Worm (Caenorhabditis elegans) whole organism, L1 larva: ENCODE results near the gene C52B9.19.

ENCODE experiments used
- F16B12.6 ChIP-seq: fragments of 150-350 bp; optimal IDR thresholded peaks from 2 replicates; lab custom pipeline; 2014; ENCODE audit warnings: missing biosample characterization, missing genetic modification characterization
- aly-2 ChIP-seq: fragments of 150-350 bp; optimal IDR thresholded peaks from 2 replicates; lab custom pipeline; 2014; ENCODE audit warnings: missing biosample characterization, missing genetic modification characterization
- ama-1 ChIP-seq: fragments of 150-350 bp; optimal IDR thresholded peaks from 2 replicates; lab custom pipeline; 2014
- ceh-82 ChIP-seq, 3 experiments: fragments of 150-350 bp in 1 of 3; sonication (generic microtip) in 2 of 3; optimal IDR thresholded peaks; 2 replicates each; lab custom pipeline; 2014 to 2017; ENCODE audit warnings: missing biosample characterization in 3 of 3, missing genetic modification characterization in 3 of 3
- ceh-88 ChIP-seq: fragments of 200-800 bp; sonication (Bioruptor generic); IDR thresholded peaks from 2 replicates; pipeline ENCODE4 v1.3.6; 2022; ENCODE audit warnings: missing genetic modification characterization, missing compliant biosample characterization
- dsc-1 ChIP-seq: sonication (generic microtip); optimal IDR thresholded peaks from 2 replicates; lab custom pipeline; 2016; ENCODE audit warnings: mild to moderate bottlenecking, missing genetic modification characterization, missing compliant biosample characterization
- efl-1 ChIP-seq, 4 experiments: fragments of 150-350 bp; optimal IDR thresholded peaks in 3 of 4; peaks in 1 of 4; 1 replicate in 1 of 4; 2 replicates in 3 of 4; lab custom pipeline; 2014; ENCODE audit warnings: missing biosample characterization in 2 of 4, missing genetic modification characterization in 2 of 4, missing genetic modification reagents in 2 of 4
- egl-13 ChIP-seq: sonication (generic microtip); optimal IDR thresholded peaks from 2 replicates; lab custom pipeline; 2016; ENCODE audit warnings: missing genotype, missing genetic modification reagents, missing genetic modification characterization, missing compliant biosample characterization
- egl-27 ChIP-seq, 2 experiments: fragments of 150-350 bp in 1 of 2; sonication (generic microtip); optimal IDR thresholded peaks; 3 replicates each; lab custom pipeline; 2017 to 2018; ENCODE audit warnings: missing biosample characterization in 2 of 2, missing genetic modification characterization in 2 of 2, missing genetic modification reagents in 2 of 2
- elt-2 ChIP-seq: sonication (generic microtip); optimal IDR thresholded peaks from 2 replicates; lab custom pipeline; 2016; ENCODE audit warnings: missing genetic modification characterization, mild to moderate bottlenecking, inconsistent platforms, missing compliant biosample characterization, missing genetic modification reagents
- elt-3 ChIP-seq, 6 experiments: fragments of 150-350 bp in 1 of 6; sonication (generic microtip); optimal IDR thresholded peaks; 2 replicates each; lab custom pipeline; 2017 to 2018; ENCODE audit warnings: missing biosample characterization in 6 of 6, missing genetic modification characterization in 6 of 6, inconsistent platforms in 1 of 6
- ets-5 ChIP-seq: fragments of 200-800 bp; sonication (Bioruptor generic); IDR thresholded peaks from 2 replicates; pipeline ENCODE4 v1.3.6; 2022; ENCODE audit warnings: missing genetic modification characterization, missing compliant biosample characterization
- fkh-10 ChIP-seq: sonication (generic microtip); optimal IDR thresholded peaks from 2 replicates; lab custom pipeline; 2017; ENCODE audit warnings: missing biosample characterization, missing genetic modification reagents, missing genetic modification characterization
- fkh-4 ChIP-seq: sonication (generic microtip); optimal IDR thresholded peaks from 2 replicates; lab custom pipeline; 2016; ENCODE audit warnings: missing compliant biosample characterization, missing genetic modification characterization, borderline replicate concordance
- hlh-17 ChIP-seq: fragments of 200-800 bp; sonication (Bioruptor generic); optimal IDR thresholded peaks from 2 replicates; lab custom pipeline; 2018; ENCODE audit warnings: missing genetic modification characterization, mild to moderate bottlenecking, missing compliant biosample characterization, moderate library complexity, borderline replicate concordance
- lin-13 ChIP-seq: fragments of 150-350 bp; optimal IDR thresholded peaks from 2 replicates; lab custom pipeline; 2014; ENCODE audit warnings: missing biosample characterization, missing genetic modification reagents, missing genetic modification characterization
- lin-14 ChIP-seq: fragments of 200-800 bp; sonication (Bioruptor generic); optimal IDR thresholded peaks from 2 replicates; lab custom pipeline; 2018; ENCODE audit warnings: mild to moderate bottlenecking, missing genetic modification characterization, moderate library complexity, missing compliant biosample characterization
- lin-15B ChIP-seq: fragments of 150-350 bp; sonication (generic microtip); optimal IDR thresholded peaks from 3 replicates; lab custom pipeline; 2014; ENCODE audit warnings: missing biosample characterization, missing genetic modification characterization
- lin-35 ChIP-seq, 2 experiments: fragments of 150-350 bp; optimal IDR thresholded peaks; 2 replicates each; lab custom pipeline; 2014; ENCODE audit warnings: missing biosample characterization in 2 of 2, missing genetic modification characterization in 2 of 2, missing genetic modification reagents in 2 of 2
- lsy-2 ChIP-seq, 2 experiments: fragments of 150-350 bp; optimal IDR thresholded peaks; 2 replicates each; lab custom pipeline; 2014; ENCODE audit warnings: missing biosample characterization in 2 of 2, missing genetic modification characterization in 2 of 2
- mdl-1 ChIP-seq, 2 experiments: fragments of 150-350 bp; optimal IDR thresholded peaks; 2 replicates each; lab custom pipeline; 2014 to 2017; ENCODE audit warnings: missing biosample characterization in 2 of 2, missing genetic modification characterization in 2 of 2, inconsistent platforms in 1 of 2
- mep-1 ChIP-seq: fragments of 150-350 bp; optimal IDR thresholded peaks from 2 replicates; lab custom pipeline; 2014; ENCODE audit warnings: missing biosample characterization, missing genetic modification characterization
- nhr-11 ChIP-seq: fragments of 150-350 bp; optimal IDR thresholded peaks from 2 replicates; lab custom pipeline; 2014; ENCODE audit warnings: missing biosample characterization, missing genetic modification characterization
- nhr-19 ChIP-seq: fragments of 200-800 bp; sonication (Bioruptor generic); conservative IDR thresholded peaks from 2 replicates; pipeline ENCODE4 v1.3.6; 2022; ENCODE audit warnings: missing genetic modification characterization, missing compliant biosample characterization
- nhr-20 ChIP-seq: sonication (generic microtip); optimal IDR thresholded peaks from 2 replicates; lab custom pipeline; 2016; ENCODE audit warnings: mild to moderate bottlenecking, missing genetic modification characterization, missing compliant biosample characterization
- nhr-28 ChIP-seq: fragments of 150-350 bp; optimal IDR thresholded peaks from 2 replicates; lab custom pipeline; 2014; ENCODE audit warnings: missing biosample characterization, missing genetic modification characterization
- nhr-71 ChIP-seq: sonication (generic microtip); optimal IDR thresholded peaks from 2 replicates; lab custom pipeline; 2016; ENCODE audit warnings: mild to moderate bottlenecking, missing genetic modification characterization, moderate library complexity, missing compliant biosample characterization
- nhr-76 ChIP-seq: sonication (generic microtip); optimal IDR thresholded peaks from 2 replicates; lab custom pipeline; 2017; ENCODE audit warnings: missing biosample characterization, missing genetic modification characterization
- nhr-90 ChIP-seq: sonication (generic microtip); optimal IDR thresholded peaks from 2 replicates; lab custom pipeline; 2016; ENCODE audit warnings: mild to moderate bottlenecking, missing genetic modification characterization, missing compliant biosample characterization; ENCODE audit not compliant: poor library complexity
- rnt-1 ChIP-seq: sonication (generic microtip); optimal IDR thresholded peaks from 2 replicates; lab custom pipeline; 2016; ENCODE audit warnings: mild to moderate bottlenecking, missing genetic modification characterization, moderate library complexity, missing compliant biosample characterization
- skn-1 ChIP-seq: fragments of 150-350 bp; optimal IDR thresholded peaks from 2 replicates; lab custom pipeline; 2014; ENCODE audit warnings: missing biosample characterization, missing genetic modification characterization
- snu-23 ChIP-seq: sonication (generic microtip); optimal IDR thresholded peaks from 2 replicates; lab custom pipeline; 2016; ENCODE audit warnings: missing genetic modification characterization, missing compliant biosample characterization
- sptf-1 ChIP-seq: fragments of 150-350 bp; optimal IDR thresholded peaks from 2 replicates; lab custom pipeline; 2014; ENCODE audit warnings: missing biosample characterization, missing genetic modification characterization
- sup-37 ChIP-seq: fragments of 200-800 bp; sonication (Bioruptor generic); optimal IDR thresholded peaks from 2 replicates; lab custom pipeline; 2018; ENCODE audit warnings: mild to moderate bottlenecking, missing genetic modification characterization, missing compliant biosample characterization
- swsn-7 ChIP-seq: sonication (generic microtip); optimal IDR thresholded peaks from 2 replicates; lab custom pipeline; 2016; ENCODE audit warnings: missing genetic modification characterization, missing compliant biosample characterization
- tbx-2 ChIP-seq: sonication (generic microtip); optimal IDR thresholded peaks from 2 replicates; lab custom pipeline; 2016; ENCODE audit warnings: missing genetic modification characterization, missing compliant biosample characterization
- vab-15 ChIP-seq: sonication (generic microtip); optimal IDR thresholded peaks from 2 replicates; lab custom pipeline; 2017; ENCODE audit warnings: missing genotype, mild to moderate bottlenecking, missing genetic modification characterization, missing compliant biosample characterization
- xbp-1 ChIP-seq: sonication (generic microtip); optimal IDR thresholded peaks from 2 replicates; lab custom pipeline; 2016; ENCODE audit warnings: missing genetic modification characterization, missing compliant biosample characterization
- zip-4 ChIP-seq: fragments of 200-800 bp; sonication (Bioruptor generic); optimal IDR thresholded peaks from 2 replicates; lab custom pipeline; 2018; ENCODE audit warnings: mild to moderate bottlenecking, missing genetic modification characterization, moderate library complexity, missing compliant biosample characterization
- ztf-11 ChIP-seq, 2 experiments: sonication (generic microtip); optimal IDR thresholded peaks; 2 replicates each; lab custom pipeline; 2016 to 2017; ENCODE audit warnings: missing genetic modification characterization in 2 of 2, missing biosample characterization in 1 of 2, missing compliant biosample characterization in 1 of 2

Gene C52B9.19

DNA sequence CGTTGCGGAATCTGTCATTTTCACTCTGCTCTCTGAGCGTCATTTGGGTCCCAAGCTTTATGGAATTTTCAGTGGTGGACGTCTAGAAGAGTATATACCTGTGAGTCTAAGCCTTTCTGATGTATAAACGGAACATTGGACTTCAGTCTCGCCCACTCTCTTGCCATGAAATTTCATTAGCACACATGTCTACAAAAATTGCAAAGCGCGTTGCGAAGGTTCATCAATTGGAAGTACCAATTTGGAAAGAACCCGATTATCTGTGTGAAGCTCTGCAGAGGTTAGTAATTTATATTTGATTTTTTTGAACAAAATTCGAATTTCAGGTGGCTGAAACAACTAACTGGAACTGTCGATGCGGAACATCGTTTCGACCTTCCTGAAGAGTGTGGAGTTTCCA, 7.5 kb downstream of the C52B9.19 start:
- TF ChIP-seq ceh-88 (GFP tag; lab: Robert Waterston, UW) = no peak
- no peak for TF ChIP-seq elt-3 (tag; optimal IDR thresholded peaks at IDR 0.05; lab: Kevin White, UChicago)
- TF ChIP-seq tbx-2 = no peak
- TF ChIP-seq ets-5 (GFP tag; lab: Robert Waterston, UW) = no peak
- TF ChIP-seq lin-15B = no peak
- TF ChIP-seq zip-4 (GFP tag; lab: Kevin White, UChicago) = no peak
- TF ChIP-seq mdl-1 (tag; optimal IDR thresholded peaks at IDR 0.05; lab: Kevin White, UChicago) = no peak
- no peak for TF ChIP-seq lsy-2 (tag; optimal IDR thresholded peaks at IDR 0.05; lab: Kevin White, UChicago)
- no peak for TF ChIP-seq elt-2 (tag; lab: Kevin White, UChicago)
- no peak for TF ChIP-seq lin-35 (GFP tag; optimal IDR thresholded peaks at IDR 0.05; lab: Kevin White, UChicago)

ce11 chrX:4294957-4295356, 12.6 kb downstream of the C52B9.19 start:
- TF ChIP-seq nhr-28 (tag; lab: Kevin White, UChicago) (no peak), nhr-71 (tag; lab: Kevin White, UChicago) (peak; percentile 33), nhr-19 (GFP tag; lab: Robert Waterston, UW) (peak; percentile 48), nhr-11 (no peak), aly-2 (tag; lab: Kevin White, UChicago) (no peak), skn-1 (tag; lab: Kevin White, UChicago) (no peak), xbp-1 (tag; lab: Kevin White, UChicago) (no peak), F16B12.6 (no peak), mep-1 (no peak), nhr-90 (tag; lab: Kevin White, UChicago) (peak; percentile 2), lin-13 (no peak), swsn-7 (tag; lab: Kevin White, UChicago) (no peak), rnt-1 (tag; lab: Kevin White, UChicago) (peak; percentile 44), hlh-17 (no peak), ceh-82 (tag; optimal IDR thresholded peaks at IDR 0.05; lab: Kevin White, UChicago) (no peak), lin-14 (GFP tag; lab: Kevin White, UChicago) (peak; percentile 59), snu-23 (peak; percentile 38), ceh-88 (GFP tag; lab: Robert Waterston, UW) (no peak), egl-27 (tag; optimal IDR thresholded peaks at IDR 0.05; lab: Kevin White, UChicago) (no peak), sptf-1 (tag; lab: Kevin White, UChicago) (no peak), sup-37 (GFP tag; lab: Kevin White, UChicago) (no peak), nhr-76 (tag; lab: Kevin White, UChicago) (no peak), ama-1 (lab: Kevin White, UChicago) (no peak), fkh-10 (GFP tag; lab: Kevin White, UChicago) (no peak), nhr-20 (tag; lab: Kevin White, UChicago) (peak; percentile 26)

DNA sequence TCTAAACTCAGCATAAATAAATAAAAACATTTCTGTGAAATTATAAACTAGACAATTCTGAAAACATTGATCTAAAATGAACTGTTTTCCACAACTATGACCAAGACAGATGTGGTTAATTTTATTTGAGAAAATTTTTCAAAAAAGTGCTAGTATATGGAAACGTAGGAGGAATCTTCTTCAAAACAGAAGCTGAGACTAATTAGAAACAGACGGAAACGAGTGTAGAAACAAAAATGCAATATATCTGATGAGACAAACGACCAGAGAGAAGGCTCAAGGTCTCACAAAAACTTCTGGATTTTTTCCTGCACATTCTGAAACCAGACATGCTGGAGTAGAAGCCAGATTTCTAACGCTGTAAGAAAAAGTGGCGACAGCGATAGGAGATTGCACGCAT, 13.6 kb downstream of the C52B9.19 start:
- TF ChIP-seq rnt-1 (tag; lab: Kevin White, UChicago) (no peak), vab-15 (tag; lab: Kevin White, UChicago) (no peak), dsc-1 (tag; lab: Kevin White, UChicago) (peak; percentile 96), lin-13 (no peak), efl-1 (optimal IDR thresholded peaks at IDR 0.05; lab: Kevin White, UChicago) (no peak), efl-1 (GFP tag; optimal IDR thresholded peaks at IDR 0.05 in 1 of 2; lab: Kevin White, UChicago) (no peak), fkh-4 (tag; lab: Kevin White, UChicago) (peak; percentile 86), egl-13 (tag; lab: Kevin White, UChicago) (no peak), ztf-11 (tag; optimal IDR thresholded peaks at IDR 0.05; lab: Kevin White, UChicago) (no peak)
